Worm (Caenorhabditis elegans): ENCODE results near the gene mib-1.

DNA sequence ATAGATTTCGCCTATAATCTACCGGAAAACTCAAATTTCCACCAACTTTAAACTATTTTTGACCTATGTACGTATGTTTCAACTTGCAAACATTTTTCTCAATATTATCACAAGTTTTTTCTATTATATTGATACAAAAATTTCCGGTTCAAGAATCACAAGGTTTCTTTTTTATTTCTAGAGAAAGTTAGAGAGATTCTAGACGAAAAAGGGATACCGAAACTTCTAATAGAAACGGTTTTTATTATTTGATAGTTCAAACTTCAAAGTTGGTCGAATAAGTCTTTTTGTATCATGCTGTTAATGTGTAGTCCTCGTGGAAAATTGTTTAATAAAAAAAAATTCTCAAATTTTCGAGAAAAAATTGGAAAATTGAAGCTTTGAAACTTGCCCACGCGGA, 35.4 kb downstream of the mib-1 start:
- TF ChIP-seq R02D3.7 (tag; optimal IDR thresholded peaks at IDR 0.05) (no peak), elt-1 (tag; optimal IDR thresholded peaks at IDR 0.05) (no peak), nfya-1 (tag; optimal IDR thresholded peaks at IDR 0.05; ENCODE audit: insufficient read depth) (no peak), unc-62 (GFP tag; optimal IDR thresholded peaks at IDR 0.05) (no peak), mdl-1 (tag; optimal IDR thresholded peaks at IDR 0.05) (no peak), skn-1 (tag; optimal IDR thresholded peaks at IDR 0.05) (no peak), ceh-16 (tag; optimal IDR thresholded peaks at IDR 0.05) (no peak), lin-39 (tag; optimal IDR thresholded peaks at IDR 0.05) (no peak), fkh-10 (GFP tag; optimal IDR thresholded peaks at IDR 0.05) (no peak), nhr-11 (tag; optimal IDR thresholded peaks at IDR 0.05) (no peak), nhr-25 (tag; optimal IDR thresholded peaks at IDR 0.05) (no peak)
